Fruit fly (Drosophila melanogaster) whole organism, embryonic: ENCODE measurements around the gene CG43203.

ENCODE experiments used
- CG11723 ChIP-seq: fragments of 200-800 bp; sonication (Bioruptor generic); optimal IDR thresholded peaks from 2 replicates; lab custom pipeline; 2017; ENCODE audit warnings: missing biosample characterization, mild to moderate bottlenecking, missing genetic modification characterization
- CG14965 ChIP-seq: fragments of 200-800 bp; sonication (Bioruptor generic); optimal IDR thresholded peaks from 2 replicates; lab custom pipeline; 2016; ENCODE audit warnings: missing biosample characterization, missing genetic modification characterization, borderline replicate concordance
- CG1529 ChIP-seq: fragments of 200-800 bp; sonication (Bioruptor generic); optimal IDR thresholded peaks from 3 replicates; lab custom pipeline; 2018; ENCODE audit warnings: missing biosample characterization, missing genetic modification characterization
- CG17912 ChIP-seq: fragments of 200-800 bp; sonication (Bioruptor generic); optimal IDR thresholded peaks from 2 replicates; lab custom pipeline; 2018; ENCODE audit warnings: missing biosample characterization, mild to moderate bottlenecking, missing genetic modification characterization
- CG2889 ChIP-seq: fragments of 200-800 bp; sonication (Bioruptor generic); IDR thresholded peaks from 3 replicates; pipeline ENCODE4 v1.3.6; 2022; ENCODE audit warnings: missing biosample characterization, missing genetic modification characterization
- CG4707 ChIP-seq: fragments of 200-800 bp; sonication (Bioruptor generic); optimal IDR thresholded peaks from 2 replicates; lab custom pipeline; 2018; ENCODE audit warnings: missing biosample characterization, mild to moderate bottlenecking, missing genetic modification characterization, moderate library complexity
- CG6791 ChIP-seq: fragments of 200-800 bp; sonication (Bioruptor generic); IDR thresholded peaks from 3 replicates; pipeline ENCODE4 v1.3.6; 2022; ENCODE audit warnings: missing biosample characterization, missing genetic modification characterization; ENCODE audit not compliant: partially characterized antibody
- CrebB ChIP-seq: fragments of 200-800 bp; sonication (Bioruptor generic); optimal IDR thresholded peaks from 3 replicates; lab custom pipeline; 2018; ENCODE audit warnings: missing biosample characterization, mild to moderate bottlenecking, missing genetic modification characterization
- Dip3 ChIP-seq: fragments of 200-800 bp; sonication (Bioruptor generic); optimal IDR thresholded peaks from 3 replicates; lab custom pipeline; 2016; ENCODE audit warnings: missing biosample characterization, missing genetic modification characterization
- lmd ChIP-seq: fragments of 200-800 bp; sonication (Bioruptor generic); IDR thresholded peaks from 2 replicates; pipeline ENCODE4 v1.3.6; 2022; ENCODE audit warnings: missing biosample characterization, missing genetic modification characterization

DNA sequence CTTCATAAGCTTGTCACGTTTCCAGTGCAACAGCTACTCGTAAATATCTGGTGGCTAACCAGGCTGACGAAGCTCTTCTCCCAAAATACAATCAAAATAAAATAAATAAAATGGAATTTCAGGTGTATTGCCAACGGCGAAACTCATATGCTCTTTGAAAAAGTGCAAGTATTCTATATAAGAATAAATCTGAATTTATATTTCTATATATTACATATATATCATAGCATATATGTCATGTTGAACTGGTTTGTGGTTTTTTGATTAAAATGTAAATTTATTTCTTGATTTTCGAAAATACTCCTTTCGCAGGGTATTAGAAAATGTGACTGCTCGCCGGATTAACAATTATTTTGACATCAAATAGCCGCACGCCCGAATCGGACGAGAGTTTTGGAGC, 6.2 kb upstream of the CG43203 start:
- no peak for TF ChIP-seq CG6791 (GFP tag; lab: Robert Waterston, UW)
- TF ChIP-seq CG17912 (GFP tag; lab: Kevin White, UChicago), result no peak
- TF ChIP-seq CrebB, result no peak
- TF ChIP-seq CG2889 (GFP tag; lab: Robert Waterston, UW), result no peak
- no peak for TF ChIP-seq CG11723 (GFP tag; lab: Kevin White, UChicago)
- no peak for TF ChIP-seq lmd (GFP tag; lab: Robert Waterston, UW)
- no peak for TF ChIP-seq CG1529 (GFP tag; lab: Kevin White, UChicago)
- no peak for TF ChIP-seq CG14965 (GFP tag; lab: Kevin White, UChicago)
- TF ChIP-seq CG4707 (GFP tag; lab: Kevin White, UChicago), result no peak
- TF ChIP-seq Dip3 (GFP tag; lab: Kevin White, UChicago), result no peak
